Fruit fly (Drosophila melanogaster): ENCODE measurements around the gene CG7668.
A peak's percentile ranks its signal among the peaks of the same experiment; 100 is the strongest.

The CG7668 gene

dm6 chr3L:20000081-20000736, 2.3 kb upstream of the CG7668 start, which contains the start of the genes Tom20 and Gabat (continued):
- peak; percentile 42 for TF ChIP-seq B-H2 (GFP tag; optimal IDR thresholded peaks at IDR 0.05)
- no peak for TF ChIP-seq NK7.1 (GFP tag; optimal IDR thresholded peaks at IDR 0.05)
- peak; percentile 28 for TF ChIP-seq Fer2 (tag; optimal IDR thresholded peaks at IDR 0.05)
- TF ChIP-seq HmgD (GFP tag; optimal IDR thresholded peaks at IDR 0.05), result no peak
- no peak for TF ChIP-seq CG2129 (GFP tag; IDR thresholded peaks at IDR 0.05; ENCODE audit: partially characterized antibody)
- no peak for TF ChIP-seq bbx (GFP tag; IDR thresholded peaks at IDR 0.05; ENCODE audit: partially characterized antibody)
- TF ChIP-seq Lim3 (GFP tag; IDR thresholded peaks at IDR 0.05), result no peak
- TF ChIP-seq gcm (GFP tag; optimal IDR thresholded peaks at IDR 0.05), result peak; percentile 51
- TF ChIP-seq seq (GFP tag; IDR thresholded peaks at IDR 0.05), result no peak
- no peak for TF ChIP-seq Dll (GFP tag; IDR thresholded peaks at IDR 0.05; ENCODE audit: partially characterized antibody)
- no peak for TF ChIP-seq CG16779 (GFP tag; IDR thresholded peaks at IDR 0.05)
- no peak for TF ChIP-seq Oli (tag; optimal IDR thresholded peaks at IDR 0.05)
- no peak for TF ChIP-seq Adf1 (GFP tag; IDR thresholded peaks at IDR 0.05)
- TF ChIP-seq BtbVII (GFP tag; optimal IDR thresholded peaks at IDR 0.05), result peak; percentile 4
- TF ChIP-seq cas (GFP tag; IDR thresholded peaks at IDR 0.05), result no peak
- no peak for TF ChIP-seq eve (GFP tag; optimal IDR thresholded peaks at IDR 0.05)
- no peak for TF ChIP-seq CkIIα-i1 (GFP tag; IDR thresholded peaks at IDR 0.05)
- no peak for TF ChIP-seq gsb (GFP tag; IDR thresholded peaks at IDR 0.05)
- TF ChIP-seq CG1233 (GFP tag; optimal IDR thresholded peaks at IDR 0.05), result no peak
- TF ChIP-seq dm (GFP tag; optimal IDR thresholded peaks at IDR 0.05), result no peak
- TF ChIP-seq Atf6 (GFP tag; IDR thresholded peaks at IDR 0.05), result 0 out of 2 replicates have a peak, but pooled peaks have one; percentile 18
- no peak for TF ChIP-seq Tbp (GFP tag; optimal IDR thresholded peaks at IDR 0.05)
- TF ChIP-seq CG8359 (GFP tag; optimal IDR thresholded peaks at IDR 0.05; ENCODE audit: borderline replicate concordance), result no peak
- TF ChIP-seq sna (GFP tag; IDR thresholded peaks at IDR 0.05; ENCODE audit: partially characterized antibody), result no peak
- TF ChIP-seq CG17385 (GFP tag; optimal IDR thresholded peaks at IDR 0.05), result peak; percentile 15
- no peak for TF ChIP-seq CG8290 (GFP tag; optimal IDR thresholded peaks at IDR 0.05)
- TF ChIP-seq CG8290 (tag; optimal IDR thresholded peaks at IDR 0.05), result peak in 1 of 2 experiments; percentile 6
- no peak for TF ChIP-seq Awh (GFP tag; IDR thresholded peaks at IDR 0.05)
- peak; percentile 48 for TF ChIP-seq row (GFP tag; IDR thresholded peaks at IDR 0.05)
- TF ChIP-seq Fer3 (tag; optimal IDR thresholded peaks at IDR 0.05), result peak; percentile 9
- peak; percentile 5 for TF ChIP-seq unpg (GFP tag; optimal IDR thresholded peaks at IDR 0.05)
- peak; percentile 31 for TF ChIP-seq CG11723 (GFP tag; optimal IDR thresholded peaks at IDR 0.05)
- peak in 1 of 3 experiments; percentile 43 for TF ChIP-seq lola (GFP tag; optimal IDR thresholded peaks at IDR 0.05)
- TF ChIP-seq stwl (tag; optimal IDR thresholded peaks at IDR 0.05), result no peak
- TF ChIP-seq CG15601 (tag; optimal IDR thresholded peaks at IDR 0.05), result no peak
- no peak for TF ChIP-seq Mes4 (GFP tag; optimal IDR thresholded peaks at IDR 0.05)
- TF ChIP-seq Taf1 (GFP tag; IDR thresholded peaks at IDR 0.05), result no peak
- no peak for TF ChIP-seq CG12236 (GFP tag; optimal IDR thresholded peaks at IDR 0.05)
- TF ChIP-seq zfh2 (GFP tag; optimal IDR thresholded peaks at IDR 0.05), result no peak
- TF ChIP-seq salm (tag; optimal IDR thresholded peaks at IDR 0.05), result no peak
- peak; percentile 6 for TF ChIP-seq CG17568 (GFP tag; optimal IDR thresholded peaks at IDR 0.05)
- TF ChIP-seq CG7786 (GFP tag; optimal IDR thresholded peaks at IDR 0.05), result no peak
- no peak for TF ChIP-seq CG11695 (GFP tag; IDR thresholded peaks at IDR 0.05)
- no peak for TF ChIP-seq CG2712 (tag; optimal IDR thresholded peaks at IDR 0.05)
- TF ChIP-seq CG6175 (GFP tag; IDR thresholded peaks at IDR 0.05), result no peak
- TF ChIP-seq twi (tag; optimal IDR thresholded peaks at IDR 0.05), result no peak
- peak; percentile 34 for TF ChIP-seq CG1603 (tag; optimal IDR thresholded peaks at IDR 0.05)
